Worm (Caenorhabditis elegans): Measurements from ENCODE around the gene bcmo-1.

Gene bcmo-1

DNA sequence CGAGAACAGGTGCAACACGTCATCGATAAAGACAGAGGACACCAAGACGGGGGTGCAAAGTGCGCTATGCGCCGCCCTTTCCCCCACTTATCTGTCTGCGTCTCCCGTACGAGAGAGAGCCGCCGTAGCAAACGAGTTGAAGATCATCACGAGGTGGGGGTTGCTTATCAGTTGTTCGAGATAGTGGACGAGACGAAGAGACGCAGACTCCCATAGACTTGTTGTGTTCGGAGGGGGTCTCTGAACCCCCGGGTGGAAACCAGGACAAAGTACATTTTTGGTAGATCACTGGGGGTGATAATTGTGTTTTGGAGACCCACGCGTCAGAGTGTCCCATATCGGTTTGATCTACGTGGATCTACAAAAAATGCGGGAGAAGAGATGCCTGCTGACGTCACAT is 31.7 kb upstream of the bcmo-1 start:
- TF ChIP-seq somi-1 (GFP tag; optimal IDR thresholded peaks at IDR 0.05): peak; percentile 62
- no peak for TF ChIP-seq mes-4 (tag; optimal IDR thresholded peaks at IDR 0.05)
- no peak for TF ChIP-seq ztf-28 (GFP tag; IDR thresholded peaks at IDR 0.05)
- TF ChIP-seq egrh-3 (GFP tag; IDR thresholded peaks at IDR 0.05): peak; percentile 55; the same call in 1 of the 2 replicates
- peak; percentile 32 for TF ChIP-seq athp-1 (tag; optimal IDR thresholded peaks at IDR 0.05)
- no peak for TF ChIP-seq bed-1 (GFP tag; IDR thresholded peaks at IDR 0.05)
- peak; percentile 92 for TF ChIP-seq ets-4 (GFP tag; optimal IDR thresholded peaks at IDR 0.05)
- no peak for TF ChIP-seq snpc-1.3 (tag; optimal IDR thresholded peaks at IDR 0.05; ENCODE audit: insufficient read depth)
- TF ChIP-seq mxl-1 (tag; optimal IDR thresholded peaks at IDR 0.05): no peak
- TF ChIP-seq nhr-80 (tag; optimal IDR thresholded peaks at IDR 0.05): peak; percentile 90
- no peak for TF ChIP-seq attf-3 (GFP tag; conservative IDR thresholded peaks at IDR 0.05)
- TF ChIP-seq nfya-2 (GFP tag; IDR thresholded peaks at IDR 0.05): no peak
- peak; percentile 71; the same call in 1 of the 2 replicates for TF ChIP-seq let-526 (GFP tag; IDR thresholded peaks at IDR 0.05)
- no peak; the same call in 1 of the 2 replicates for TF ChIP-seq lir-1 (GFP tag; conservative IDR thresholded peaks at IDR 0.05)
- TF ChIP-seq lsy-27 (tag; optimal IDR thresholded peaks at IDR 0.05; ENCODE audit: borderline replicate concordance, insufficient read depth): no peak
- no peak for TF ChIP-seq xnd-1 (tag; optimal IDR thresholded peaks at IDR 0.05)
- no peak for TF ChIP-seq F39B2.1 (GFP tag; IDR thresholded peaks at IDR 0.05)
- TF ChIP-seq F57C9.4 (tag; optimal IDR thresholded peaks at IDR 0.05): peak; percentile 1
- TF ChIP-seq Y95B8A.8 (GFP tag; IDR thresholded peaks at IDR 0.05): no peak
- TF ChIP-seq cebp-1 (GFP tag; IDR thresholded peaks at IDR 0.05): peak; percentile 52; the same call in 1 of the 2 replicates
- peak; percentile 87 for TF ChIP-seq cebp-1 (tag; optimal IDR thresholded peaks at IDR 0.05)
- TF ChIP-seq ekl-4 (GFP tag; IDR thresholded peaks at IDR 0.05): peak; percentile 67; the same call in 1 of the 2 replicates
- no peak for TF ChIP-seq cebp-2 (GFP tag; IDR thresholded peaks at IDR 0.05)
- peak; percentile 89 for TF ChIP-seq ztf-26 (tag; optimal IDR thresholded peaks at IDR 0.05)
- TF ChIP-seq sdz-38 (tag; optimal IDR thresholded peaks at IDR 0.05): no peak
- TF ChIP-seq attf-6 (GFP tag; IDR thresholded peaks at IDR 0.05): no peak
- TF ChIP-seq hrde-1 (tag; optimal IDR thresholded peaks at IDR 0.05; ENCODE audit: borderline replicate concordance): no peak
- TF ChIP-seq F22D6.2 (tag; optimal IDR thresholded peaks at IDR 0.05): peak; percentile 58
- TF ChIP-seq bed-2 (GFP tag; IDR thresholded peaks at IDR 0.05): no peak
- no peak for TF ChIP-seq snpc-4 (GFP tag; optimal IDR thresholded peaks at IDR 0.05)
- TF ChIP-seq snpc-4 (tag; optimal IDR thresholded peaks at IDR 0.05): peak in 2 of 4 experiments; percentile 63 to 64
- TF ChIP-seq ceh-100 (GFP tag; IDR thresholded peaks at IDR 0.05): peak; percentile 30; the same call in 1 of the 2 replicates
- no peak for TF ChIP-seq snpc-3.4 (tag; optimal IDR thresholded peaks at IDR 0.05)
- TF ChIP-seq nfya-1 (tag; optimal IDR thresholded peaks at IDR 0.05; ENCODE audit: borderline replicate concordance, insufficient read depth): no peak
- TF ChIP-seq F37B4.10 (GFP tag; IDR thresholded peaks at IDR 0.05): 0 out of 2 replicates have a peak, but pooled peaks have one; percentile 10
- peak; percentile 91 for TF ChIP-seq zfh-2 (GFP tag; conservative IDR thresholded peaks at IDR 0.05)
- TF ChIP-seq nhr-179 (tag; optimal IDR thresholded peaks at IDR 0.05): no peak
- peak; percentile 78 for TF ChIP-seq mcd-1 (GFP tag; IDR thresholded peaks at IDR 0.05)
- no peak for TF ChIP-seq ztf-25 (GFP tag; IDR thresholded peaks at IDR 0.05)
- TF ChIP-seq nhr-27 (tag; optimal IDR thresholded peaks at IDR 0.05): no peak
- TF ChIP-seq hmg-20 (GFP tag; IDR thresholded peaks at IDR 0.05): no peak
- no peak for TF ChIP-seq F55B11.4 (tag; optimal IDR thresholded peaks at IDR 0.05; ENCODE audit: borderline replicate concordance, insufficient read depth)
- TF ChIP-seq madf-10 (tag; optimal IDR thresholded peaks at IDR 0.05): peak; percentile 48
- TF ChIP-seq akir-1 (GFP tag; optimal IDR thresholded peaks at IDR 0.05): no peak
- peak; percentile 89 for TF ChIP-seq Y53G8AR.9 (GFP tag; conservative IDR thresholded peaks at IDR 0.05)
- TF ChIP-seq hmg-1.2 (GFP tag; IDR thresholded peaks at IDR 0.05): peak; percentile 91
- no peak for TF ChIP-seq snpc-1.1 (tag; optimal IDR thresholded peaks at IDR 0.05; ENCODE audit: insufficient read depth)
- no peak for TF ChIP-seq F57A8.1 (GFP tag; optimal IDR thresholded peaks at IDR 0.05)
